Fruit fly (Drosophila melanogaster) whole organism, embryonic: ENCODE data around the gene wls.

Experiments
- C15 ChIP-seq: fragments of 200-800 bp; sonication (Bioruptor generic); IDR thresholded peaks from 3 replicates; pipeline ENCODE4 v1.3.6; 2022; ENCODE audit warnings: missing biosample characterization, missing genetic modification characterization
- CG10147 ChIP-seq: fragments of 200-800 bp; sonication (Bioruptor generic); optimal IDR thresholded peaks from 2 replicates; lab custom pipeline; 2019; ENCODE audit warnings: missing biosample characterization, mild to moderate bottlenecking, missing genetic modification characterization, moderate library complexity
- CG10209 ChIP-seq: fragments of 200-800 bp; sonication (Bioruptor generic); optimal IDR thresholded peaks from 3 replicates; lab custom pipeline; 2017; ENCODE audit warnings: missing biosample characterization, mild to moderate bottlenecking, missing genetic modification characterization, missing genetic modification reagents
- CG10462 ChIP-seq: fragments of 200-800 bp; sonication (Bioruptor generic); optimal IDR thresholded peaks from 2 replicates; lab custom pipeline; 2016; ENCODE audit warnings: missing biosample characterization, missing genetic modification characterization
- CG10959 ChIP-seq: fragments of 200-800 bp; sonication (Bioruptor generic); IDR thresholded peaks from 2 replicates; pipeline ENCODE4 v1.3.6; 2022; ENCODE audit warnings: missing biosample characterization, missing genetic modification characterization
- CG12155 ChIP-seq: fragments of 200-800 bp; sonication (Bioruptor generic); optimal IDR thresholded peaks from 3 replicates; lab custom pipeline; 2016; ENCODE audit warnings: missing biosample characterization, missing genetic modification characterization
- CG12769 ChIP-seq: fragments of 200-800 bp; sonication (Bioruptor generic); optimal IDR thresholded peaks from 2 replicates; lab custom pipeline; 2019; ENCODE audit warnings: missing biosample characterization, mild to moderate bottlenecking, missing genetic modification characterization, moderate library complexity
- CG12942 ChIP-seq: fragments of 200-800 bp; sonication (Bioruptor generic); optimal IDR thresholded peaks from 3 replicates; lab custom pipeline; 2016; ENCODE audit warnings: missing biosample characterization, missing genetic modification characterization
- CG13424 ChIP-seq: fragments of 200-800 bp; sonication (Bioruptor generic); optimal IDR thresholded peaks from 2 replicates; lab custom pipeline; 2019; ENCODE audit warnings: missing biosample characterization, mild to moderate bottlenecking, missing genetic modification characterization, moderate library complexity
- CG14014 ChIP-seq: fragments of 200-800 bp; sonication (Bioruptor generic); IDR thresholded peaks from 2 replicates; pipeline ENCODE4 v1.3.6; 2022; ENCODE audit warnings: missing biosample characterization, missing genetic modification characterization
- CG14441 ChIP-seq: fragments of 200-800 bp; sonication (Bioruptor generic); IDR thresholded peaks from 2 replicates; pipeline ENCODE4 v1.3.6; 2022; ENCODE audit warnings: missing biosample characterization, missing genetic modification characterization
- CG14710 ChIP-seq: fragments of 200-800 bp; sonication (Bioruptor generic); optimal IDR thresholded peaks from 3 replicates; lab custom pipeline; 2019; ENCODE audit warnings: missing biosample characterization, mild to moderate bottlenecking, missing genetic modification characterization, moderate library complexity
- CG14860 ChIP-seq: fragments of 200-800 bp; sonication (Bioruptor generic); IDR thresholded peaks from 3 replicates; pipeline ENCODE4 v1.3.6; 2022; ENCODE audit warnings: missing biosample characterization, missing genetic modification characterization; ENCODE audit not compliant: partially characterized antibody
- CG15073 ChIP-seq: fragments of 200-800 bp; sonication (Bioruptor generic); optimal IDR thresholded peaks from 2 replicates; lab custom pipeline; 2016; ENCODE audit warnings: missing biosample characterization, missing genetic modification characterization
- CG15479 ChIP-seq: fragments of 200-800 bp; sonication (Bioruptor generic); optimal IDR thresholded peaks from 3 replicates; lab custom pipeline; 2019; ENCODE audit warnings: missing biosample characterization, mild to moderate bottlenecking, missing genetic modification characterization, moderate library complexity
- CG15696 ChIP-seq: fragments of 200-800 bp; sonication (Bioruptor generic); optimal IDR thresholded peaks from 2 replicates; lab custom pipeline; 2019; ENCODE audit warnings: missing biosample characterization, mild to moderate bottlenecking, missing genetic modification characterization, moderate library complexity
- CG1602 ChIP-seq: fragments of 200-800 bp; sonication (Bioruptor generic); optimal IDR thresholded peaks from 3 replicates; lab custom pipeline; 2016; ENCODE audit warnings: missing biosample characterization, missing genetic modification characterization
- CG1603 ChIP-seq: fragments of 200-800 bp; sonication (Bioruptor generic); optimal IDR thresholded peaks from 2 replicates; lab custom pipeline; 2019; ENCODE audit warnings: missing biosample characterization, mild to moderate bottlenecking, missing genetic modification characterization, moderate library complexity
- CG1647 ChIP-seq: fragments of 200-800 bp; sonication (Bioruptor generic); optimal IDR thresholded peaks from 3 replicates; lab custom pipeline; 2016; ENCODE audit warnings: missing biosample characterization, missing genetic modification characterization
- CG17829 ChIP-seq: fragments of 200-800 bp; optimal IDR thresholded peaks from 2 replicates; lab custom pipeline; 2019; ENCODE audit warnings: missing biosample characterization, mild to moderate bottlenecking, missing genetic modification characterization, moderate library complexity
- CG18619 ChIP-seq: fragments of 200-800 bp; sonication (Bioruptor generic); optimal IDR thresholded peaks from 3 replicates; lab custom pipeline; 2017; ENCODE audit warnings: missing biosample characterization, mild to moderate bottlenecking, missing genetic modification characterization
- CG2116 ChIP-seq: fragments of 200-800 bp; sonication (Bioruptor generic); optimal IDR thresholded peaks from 3 replicates; lab custom pipeline; 2018; ENCODE audit warnings: missing biosample characterization, mild to moderate bottlenecking, missing genetic modification characterization
- CG30431 ChIP-seq: fragments of 200-800 bp; sonication (Bioruptor generic); optimal IDR thresholded peaks from 2 replicates; lab custom pipeline; 2017; ENCODE audit warnings: missing biosample characterization, missing genetic modification characterization
- CG3726 ChIP-seq: fragments of 200-800 bp; sonication (Bioruptor generic); IDR thresholded peaks from 3 replicates; pipeline ENCODE4, ENCODE4 v1.3.6; 2022; ENCODE audit warnings: missing biosample characterization, missing genetic modification characterization
- CG4328 ChIP-seq: fragments of 200-800 bp; sonication (Bioruptor generic); optimal IDR thresholded peaks from 3 replicates; lab custom pipeline; 2017; ENCODE audit warnings: missing biosample characterization, missing genetic modification reagents, missing genetic modification characterization
- CG6272 ChIP-seq: fragments of 200-800 bp; sonication (Bioruptor generic); IDR thresholded peaks from 2 replicates; pipeline ENCODE4 v1.3.6; 2022; ENCODE audit warnings: missing biosample characterization, missing genetic modification characterization
- CG8359 ChIP-seq: fragments of 200-800 bp; sonication (Bioruptor generic); optimal IDR thresholded peaks from 2 replicates; lab custom pipeline; 2017; ENCODE audit warnings: missing biosample characterization, mild to moderate bottlenecking, missing genetic modification characterization, borderline replicate concordance
- Dip3 ChIP-seq: fragments of 200-800 bp; sonication (Bioruptor generic); optimal IDR thresholded peaks from 3 replicates; lab custom pipeline; 2016; ENCODE audit warnings: missing biosample characterization, missing genetic modification characterization
- Mrtf ChIP-seq: fragments of 200-800 bp; sonication (Bioruptor generic); IDR thresholded peaks from 3 replicates; pipeline ENCODE4 v1.3.6; 2022; ENCODE audit warnings: missing biosample characterization, missing genetic modification characterization
- Six4 ChIP-seq: fragments of 200-800 bp; sonication (Bioruptor generic); optimal IDR thresholded peaks from 2 replicates; lab custom pipeline; 2016; ENCODE audit warnings: missing biosample characterization, missing genetic modification characterization
- Sry-β ChIP-seq: fragments of 200-800 bp; sonication (Bioruptor generic); optimal IDR thresholded peaks from 2 replicates; lab custom pipeline; 2018; ENCODE audit warnings: missing biosample characterization, mild to moderate bottlenecking, missing genetic modification characterization, moderate library complexity
- amos ChIP-seq: fragments of 200-800 bp; sonication (Bioruptor generic); IDR thresholded peaks from 2 replicates; pipeline ENCODE4 v1.3.6; 2022; ENCODE audit warnings: missing biosample characterization, missing genetic modification characterization; ENCODE audit not compliant: partially characterized antibody
- ash1 ChIP-seq: fragments of 200-800 bp; sonication (Bioruptor generic); optimal IDR thresholded peaks from 2 replicates; lab custom pipeline; 2018; ENCODE audit warnings: missing biosample characterization, mild to moderate bottlenecking, missing genetic modification characterization
- bab2 ChIP-seq: fragments of 200-800 bp; sonication (Bioruptor generic); optimal IDR thresholded peaks from 2 replicates; lab custom pipeline; 2016; ENCODE audit warnings: missing biosample characterization, missing genetic modification characterization
- chinmo ChIP-seq: fragments of 200-800 bp; sonication (Bioruptor generic); IDR thresholded peaks from 4 replicates; pipeline ENCODE4 v1.3.6; 2022; ENCODE audit warnings: missing biosample characterization, missing genetic modification characterization; ENCODE audit not compliant: partially characterized antibody
- fu2 ChIP-seq: fragments of 200-800 bp; sonication (Bioruptor generic); optimal IDR thresholded peaks from 2 replicates; lab custom pipeline; 2016; ENCODE audit warnings: missing biosample characterization, missing genetic modification characterization
- hb ChIP-seq: fragments of 200-800 bp; sonication (Bioruptor generic); IDR thresholded peaks from 3 replicates; pipeline ENCODE4 v1.3.6; 2022; ENCODE audit warnings: missing biosample characterization, missing genetic modification characterization; ENCODE audit not compliant: partially characterized antibody
- hth ChIP-seq: fragments of >200 bp; optimal IDR thresholded peaks from 2 replicates; lab custom pipeline; 2017; ENCODE audit warnings: inconsistent platforms
- klu ChIP-seq: fragments of 200-800 bp; sonication (Bioruptor generic); IDR thresholded peaks from 2 replicates; pipeline ENCODE4 v1.3.6; 2022; ENCODE audit warnings: missing biosample characterization, missing genetic modification characterization
- onecut ChIP-seq: fragments of 200-800 bp; sonication (Bioruptor generic); IDR thresholded peaks from 2 replicates; pipeline ENCODE4 v1.3.6; 2022; ENCODE audit warnings: missing biosample characterization, missing genetic modification characterization
- org-1 ChIP-seq: fragments of 200-800 bp; sonication (Bioruptor generic); optimal IDR thresholded peaks from 2 replicates; lab custom pipeline; 2017; ENCODE audit warnings: missing biosample characterization, missing genetic modification characterization
- pan ChIP-seq, 4 experiments: fragments of >200 bp in 3 of 4; fragments of 200-800 bp in 1 of 4; sonication (Bioruptor generic) in 1 of 4; optimal IDR thresholded peaks in 3 of 4; IDR thresholded peaks in 1 of 4; 2 replicates each; pipeline versions ENCODE4 v1.3.6 to Lab custom; 2017 to 2022; ENCODE audit warnings: missing biosample characterization in 2 of 4, missing genetic modification characterization in 2 of 4, mixed read lengths in 1 of 4
- pfk ChIP-seq: fragments of 200-800 bp; sonication (Bioruptor generic); optimal IDR thresholded peaks from 2 replicates; lab custom pipeline; 2018; ENCODE audit warnings: missing biosample characterization, mild to moderate bottlenecking, missing genetic modification characterization, moderate library complexity
- ro ChIP-seq: fragments of 200-800 bp; sonication (Bioruptor generic); IDR thresholded peaks from 2 replicates; pipeline ENCODE4 v1.3.6; 2022; ENCODE audit warnings: missing biosample characterization, missing genetic modification characterization
- sens ChIP-seq: fragments of 200-800 bp; sonication (Bioruptor generic); peaks from one replicate; lab custom pipeline; 2016; ENCODE audit warnings: missing biosample characterization, missing genetic modification characterization
- sisA ChIP-seq: fragments of 200-800 bp; sonication (Bioruptor generic); IDR thresholded peaks from 2 replicates; pipeline ENCODE4 v1.3.6; 2022; ENCODE audit warnings: missing biosample characterization, missing genetic modification characterization
- slbo ChIP-seq: fragments of 200-800 bp; sonication (Bioruptor generic); IDR thresholded peaks from 2 replicates; pipeline ENCODE4 v1.3.6; 2022; ENCODE audit warnings: missing biosample characterization, missing genetic modification characterization
- tin ChIP-seq: fragments of 200-800 bp; sonication (Bioruptor generic); optimal IDR thresholded peaks from 3 replicates; lab custom pipeline; 2016; ENCODE audit warnings: missing biosample characterization, missing genetic modification characterization
- vvl ChIP-seq: fragments of 200-800 bp; sonication (Bioruptor generic); IDR thresholded peaks from 2 replicates; pipeline ENCODE4 v1.3.6; 2022; ENCODE audit warnings: missing biosample characterization, missing genetic modification characterization
- wor ChIP-seq: fragments of 200-800 bp; sonication (Bioruptor generic); IDR thresholded peaks from 2 replicates; pipeline ENCODE4 v1.3.6; 2022; ENCODE audit warnings: missing biosample characterization, missing genetic modification characterization
- zfh1 ChIP-seq: fragments of 200-800 bp; sonication (Bioruptor generic); IDR thresholded peaks from 3 replicates; pipeline ENCODE4 v1.3.6; 2022; ENCODE audit warnings: missing biosample characterization, missing genetic modification characterization

wls gene

dm6 chr3L:11210517-11210916, 41.1 kb upstream of the wls start, which contains the start of the genes Ube3a and CG7600 (continued):
- TF ChIP-seq CG15073 (no peak), klu (no peak), hb (peak; percentile 100), fu2 (peak; percentile 36), pfk (GFP tag; lab: Kevin White, UChicago) (no peak), CG12769 (peak; percentile 74), CG4328 (GFP tag; lab: Kevin White, UChicago) (no peak), CG15696 (no peak), CG10147 (peak; percentile 39), tin (GFP tag; lab: Kevin White, UChicago) (peak; percentile 28), CG12155 (GFP tag; lab: Kevin White, UChicago) (peak; percentile 23), CG17829 (tag; lab: Kevin White, UChicago) (peak; percentile 69), bab2 (GFP tag; lab: Kevin White, UChicago) (no peak), org-1 (GFP tag; lab: Kevin White, UChicago) (no peak), CG30431 (GFP tag; lab: Kevin White, UChicago) (no peak), CG2116 (GFP tag; lab: Kevin White, UChicago) (peak; percentile 94), wor (GFP tag; lab: Robert Waterston, UW) (no peak), vvl (GFP tag; lab: Robert Waterston, UW) (peak; percentile 28; the same call in 1 of the 2 replicates), onecut (GFP tag; lab: Robert Waterston, UW) (peak; percentile 55; the same call in 1 of the 2 replicates), CG1603 (peak; percentile 84), Sry-β (no peak), ro (GFP tag; lab: Robert Waterston, UW) (no peak), CG10209 (GFP tag; lab: Kevin White, UChicago) (peak; percentile 5), sens (GFP tag; lab: Kevin White, UChicago) (peak; percentile 89), CG1602 (GFP tag; lab: Kevin White, UChicago) (peak; percentile 6), CG14441 (GFP tag; lab: Robert Waterston, UW) (no peak), hth (lab: Kevin White, UChicago) (no peak), C15 (GFP tag; lab: Robert Waterston, UW) (no peak), ash1 (GFP tag; lab: Kevin White, UChicago) (peak; percentile 21), CG8359 (GFP tag; lab: Kevin White, UChicago) (no peak), CG14860 (GFP tag; lab: Robert Waterston, UW) (peak; percentile 100), CG18619 (GFP tag; lab: Kevin White, UChicago) (no peak), pan (optimal IDR thresholded peaks at IDR 0.05; lab: Kevin White, UChicago) (no peak), pan (GFP tag; optimal IDR thresholded peaks at IDR 0.05 in 1 of 2, IDR thresholded peaks at IDR 0.05 in 1 of 2) (no peak), CG14014 (GFP tag; lab: Robert Waterston, UW) (no peak), CG3726 (GFP tag; lab: Robert Waterston, UW) (no peak), CG10959 (GFP tag; lab: Robert Waterston, UW) (no peak), amos (GFP tag; lab: Robert Waterston, UW) (peak; percentile 99), CG13424 (peak; percentile 18), CG14710 (tag; lab: Kevin White, UChicago) (peak; percentile 72), chinmo (GFP tag; lab: Robert Waterston, UW) (peak; percentile 100), CG15479 (GFP tag; lab: Kevin White, UChicago) (no peak), CG12942 (GFP tag; lab: Kevin White, UChicago) (no peak), sisA (GFP tag; lab: Robert Waterston, UW) (no peak), Mrtf (GFP tag; lab: Robert Waterston, UW) (no peak), CG6272 (no peak), zfh1 (GFP tag; lab: Robert Waterston, UW) (no peak), Six4 (GFP tag; lab: Kevin White, UChicago) (peak; percentile 22), slbo (peak; percentile 59), CG10462 (no peak), Dip3 (GFP tag; lab: Kevin White, UChicago) (peak; percentile 18), CG1647 (GFP tag; lab: Kevin White, UChicago) (no peak)
